Worm (Caenorhabditis elegans) whole organism, L1 larva: ENCODE data around the gene srlf-21.

Source experiments
- C16A3.4 ChIP-seq: fragments of 150-350 bp; optimal IDR thresholded peaks from 2 replicates; lab custom pipeline; 2014; ENCODE audit warnings: missing biosample characterization, missing genetic modification characterization
- C34B4.2 ChIP-seq: sonication (generic microtip); optimal IDR thresholded peaks from 2 replicates; lab custom pipeline; 2017; ENCODE audit warnings: mild to moderate bottlenecking, missing genetic modification characterization, missing compliant biosample characterization
- F16B12.6 ChIP-seq: fragments of 150-350 bp; optimal IDR thresholded peaks from 2 replicates; lab custom pipeline; 2014; ENCODE audit warnings: missing biosample characterization, missing genetic modification characterization
- Y116A8C.19 ChIP-seq: sonication (generic microtip); optimal IDR thresholded peaks from 2 replicates; lab custom pipeline; 2016; ENCODE audit warnings: missing compliant biosample characterization, missing genetic modification characterization, borderline replicate concordance
- ama-1 ChIP-seq: fragments of 150-350 bp; optimal IDR thresholded peaks from 2 replicates; lab custom pipeline; 2014
- blmp-1 ChIP-seq: fragments of 150-350 bp; optimal IDR thresholded peaks from 2 replicates; lab custom pipeline; 2014; ENCODE audit warnings: missing biosample characterization, missing genetic modification characterization
- ceh-63 ChIP-seq: fragments of 200-800 bp; sonication (Bioruptor generic); optimal IDR thresholded peaks from 2 replicates; lab custom pipeline; 2018; ENCODE audit warnings: mild to moderate bottlenecking, missing genetic modification characterization, missing compliant biosample characterization
- ceh-8 ChIP-seq: fragments of 200-800 bp; sonication (Bioruptor generic); optimal IDR thresholded peaks from 2 replicates; lab custom pipeline; 2018; ENCODE audit warnings: mild to moderate bottlenecking, missing genetic modification characterization, moderate library complexity, missing compliant biosample characterization
- dpl-1 ChIP-seq, 3 experiments: fragments of 150-350 bp in 2 of 3; sonication (generic microtip) in 1 of 3; optimal IDR thresholded peaks; 2 replicates each; lab custom pipeline; 2014 to 2017; ENCODE audit warnings: missing biosample characterization in 3 of 3, missing genetic modification characterization in 3 of 3, missing genetic modification reagents in 3 of 3
- efl-1 ChIP-seq, 4 experiments: fragments of 150-350 bp; optimal IDR thresholded peaks in 3 of 4; peaks in 1 of 4; 1 replicate in 1 of 4; 2 replicates in 3 of 4; lab custom pipeline; 2014; ENCODE audit warnings: missing biosample characterization in 2 of 4, missing genetic modification characterization in 2 of 4, missing genetic modification reagents in 2 of 4
- elt-2 ChIP-seq: sonication (generic microtip); optimal IDR thresholded peaks from 2 replicates; lab custom pipeline; 2016; ENCODE audit warnings: missing genetic modification characterization, mild to moderate bottlenecking, inconsistent platforms, missing compliant biosample characterization, missing genetic modification reagents
- elt-3 ChIP-seq, 6 experiments: fragments of 150-350 bp in 1 of 6; sonication (generic microtip); optimal IDR thresholded peaks; 2 replicates each; lab custom pipeline; 2017 to 2018; ENCODE audit warnings: missing biosample characterization in 6 of 6, missing genetic modification characterization in 6 of 6, inconsistent platforms in 1 of 6
- ets-5 ChIP-seq: fragments of 200-800 bp; sonication (Bioruptor generic); IDR thresholded peaks from 2 replicates; pipeline ENCODE4 v1.3.6; 2022; ENCODE audit warnings: missing genetic modification characterization, missing compliant biosample characterization
- fkh-10 ChIP-seq: sonication (generic microtip); optimal IDR thresholded peaks from 2 replicates; lab custom pipeline; 2017; ENCODE audit warnings: missing biosample characterization, missing genetic modification reagents, missing genetic modification characterization
- fkh-8 ChIP-seq: sonication (generic microtip); optimal IDR thresholded peaks from 2 replicates; lab custom pipeline; 2016; ENCODE audit warnings: mild to moderate bottlenecking, missing genetic modification characterization, missing compliant biosample characterization
- fos-1 ChIP-seq: fragments of 150-350 bp; optimal IDR thresholded peaks from 2 replicates; lab custom pipeline; 2014; ENCODE audit warnings: missing biosample characterization, missing genetic modification characterization
- hpl-2 ChIP-seq: fragments of 150-350 bp; optimal IDR thresholded peaks from 2 replicates; lab custom pipeline; 2014; ENCODE audit warnings: missing biosample characterization, missing genetic modification reagents, missing genetic modification characterization
- irx-1 ChIP-seq: sonication (generic microtip); optimal IDR thresholded peaks from 2 replicates; lab custom pipeline; 2016; ENCODE audit warnings: missing genetic modification characterization, missing compliant biosample characterization
- isw-1 ChIP-seq: fragments of 200-800 bp; sonication (Bioruptor generic); IDR thresholded peaks from 2 replicates; pipeline ENCODE4 v1.3.6; 2022; ENCODE audit warnings: missing genetic modification characterization, missing compliant biosample characterization
- lin-13 ChIP-seq: fragments of 150-350 bp; optimal IDR thresholded peaks from 2 replicates; lab custom pipeline; 2014; ENCODE audit warnings: missing biosample characterization, missing genetic modification reagents, missing genetic modification characterization
- lin-15B ChIP-seq: fragments of 150-350 bp; sonication (generic microtip); optimal IDR thresholded peaks from 3 replicates; lab custom pipeline; 2014; ENCODE audit warnings: missing biosample characterization, missing genetic modification characterization
- mdl-1 ChIP-seq, 2 experiments: fragments of 150-350 bp; optimal IDR thresholded peaks; 2 replicates each; lab custom pipeline; 2014 to 2017; ENCODE audit warnings: missing biosample characterization in 2 of 2, missing genetic modification characterization in 2 of 2, inconsistent platforms in 1 of 2
- nhr-11 ChIP-seq: fragments of 150-350 bp; optimal IDR thresholded peaks from 2 replicates; lab custom pipeline; 2014; ENCODE audit warnings: missing biosample characterization, missing genetic modification characterization
- nhr-12 ChIP-seq: sonication (generic microtip); optimal IDR thresholded peaks from 2 replicates; lab custom pipeline; 2017; ENCODE audit warnings: missing biosample characterization, missing genetic modification characterization
- nhr-19 ChIP-seq: fragments of 200-800 bp; sonication (Bioruptor generic); conservative IDR thresholded peaks from 2 replicates; pipeline ENCODE4 v1.3.6; 2022; ENCODE audit warnings: missing genetic modification characterization, missing compliant biosample characterization
- nhr-237 ChIP-seq: fragments of 150-350 bp; optimal IDR thresholded peaks from 2 replicates; lab custom pipeline; 2014; ENCODE audit warnings: missing biosample characterization, missing genetic modification characterization
- nhr-28 ChIP-seq: fragments of 150-350 bp; optimal IDR thresholded peaks from 2 replicates; lab custom pipeline; 2014; ENCODE audit warnings: missing biosample characterization, missing genetic modification characterization
- nhr-71 ChIP-seq: sonication (generic microtip); optimal IDR thresholded peaks from 2 replicates; lab custom pipeline; 2016; ENCODE audit warnings: mild to moderate bottlenecking, missing genetic modification characterization, moderate library complexity, missing compliant biosample characterization
- nhr-76 ChIP-seq: sonication (generic microtip); optimal IDR thresholded peaks from 2 replicates; lab custom pipeline; 2017; ENCODE audit warnings: missing biosample characterization, missing genetic modification characterization
- nhr-84 ChIP-seq: sonication (generic microtip); optimal IDR thresholded peaks from 2 replicates; lab custom pipeline; 2017; ENCODE audit warnings: missing biosample characterization, missing genetic modification characterization
- nhr-90 ChIP-seq: sonication (generic microtip); optimal IDR thresholded peaks from 2 replicates; lab custom pipeline; 2016; ENCODE audit warnings: mild to moderate bottlenecking, missing genetic modification characterization, missing compliant biosample characterization; ENCODE audit not compliant: poor library complexity
- pqm-1 ChIP-seq: sonication (generic microtip); optimal IDR thresholded peaks from 3 replicates; lab custom pipeline; 2017; ENCODE audit warnings: missing biosample characterization, missing genetic modification characterization
- rnt-1 ChIP-seq: sonication (generic microtip); optimal IDR thresholded peaks from 2 replicates; lab custom pipeline; 2016; ENCODE audit warnings: mild to moderate bottlenecking, missing genetic modification characterization, moderate library complexity, missing compliant biosample characterization
- snu-23 ChIP-seq: sonication (generic microtip); optimal IDR thresholded peaks from 2 replicates; lab custom pipeline; 2016; ENCODE audit warnings: missing genetic modification characterization, missing compliant biosample characterization
- swsn-7 ChIP-seq: sonication (generic microtip); optimal IDR thresholded peaks from 2 replicates; lab custom pipeline; 2016; ENCODE audit warnings: missing genetic modification characterization, missing compliant biosample characterization
- tlp-1 ChIP-seq: fragments of 150-350 bp; optimal IDR thresholded peaks from 2 replicates; lab custom pipeline; 2014; ENCODE audit warnings: missing biosample characterization, missing genetic modification characterization
- unc-130 ChIP-seq: fragments of 150-350 bp; optimal IDR thresholded peaks from 2 replicates; lab custom pipeline; 2017; ENCODE audit warnings: missing biosample characterization, missing genetic modification characterization, inconsistent platforms
- unc-30 ChIP-seq: sonication (generic microtip); optimal IDR thresholded peaks from 2 replicates; lab custom pipeline; 2017; ENCODE audit warnings: missing biosample characterization, missing genetic modification characterization
- unc-86 ChIP-seq: sonication (generic microtip); optimal IDR thresholded peaks from 2 replicates; lab custom pipeline; 2016; ENCODE audit warnings: missing genetic modification characterization, missing compliant biosample characterization
- xbp-1 ChIP-seq: sonication (generic microtip); optimal IDR thresholded peaks from 2 replicates; lab custom pipeline; 2016; ENCODE audit warnings: missing genetic modification characterization, missing compliant biosample characterization
- zip-4 ChIP-seq: fragments of 200-800 bp; sonication (Bioruptor generic); optimal IDR thresholded peaks from 2 replicates; lab custom pipeline; 2018; ENCODE audit warnings: mild to moderate bottlenecking, missing genetic modification characterization, moderate library complexity, missing compliant biosample characterization

The srlf-21 gene

DNA sequence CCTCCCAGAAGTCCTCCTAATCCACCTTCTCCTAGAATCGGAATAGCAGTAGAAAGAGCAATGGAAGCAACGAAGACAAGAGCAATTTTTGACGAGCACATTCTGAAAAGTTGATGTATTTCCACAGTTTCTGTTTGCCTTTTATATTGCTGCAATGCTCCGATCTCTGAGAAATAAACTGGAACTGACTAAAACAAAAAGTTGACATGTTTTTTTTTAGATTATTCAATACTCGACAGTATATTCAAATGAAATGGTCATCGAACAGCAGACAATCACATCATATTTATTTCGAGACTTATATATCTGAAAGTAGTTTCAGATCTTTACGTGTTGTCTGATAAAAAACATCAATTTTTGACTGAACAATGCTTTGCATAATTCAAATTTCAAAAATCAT lies at the start of gene srlf-21:
srlf-21 (minus strand) TSS at position 101 of the 400 bp plus-strand sequence.
- TF ChIP-seq nhr-76 (no peak), lin-15B (tag; lab: Kevin White, UChicago) (no peak), isw-1 (GFP tag; lab: Robert Waterston, UW) (no peak), nhr-11 (tag; lab: Kevin White, UChicago) (no peak), swsn-7 (tag; lab: Kevin White, UChicago) (no peak), unc-86 (tag; lab: Kevin White, UChicago) (no peak), rnt-1 (no peak), lin-13 (GFP tag; lab: Kevin White, UChicago) (no peak)

DNA sequence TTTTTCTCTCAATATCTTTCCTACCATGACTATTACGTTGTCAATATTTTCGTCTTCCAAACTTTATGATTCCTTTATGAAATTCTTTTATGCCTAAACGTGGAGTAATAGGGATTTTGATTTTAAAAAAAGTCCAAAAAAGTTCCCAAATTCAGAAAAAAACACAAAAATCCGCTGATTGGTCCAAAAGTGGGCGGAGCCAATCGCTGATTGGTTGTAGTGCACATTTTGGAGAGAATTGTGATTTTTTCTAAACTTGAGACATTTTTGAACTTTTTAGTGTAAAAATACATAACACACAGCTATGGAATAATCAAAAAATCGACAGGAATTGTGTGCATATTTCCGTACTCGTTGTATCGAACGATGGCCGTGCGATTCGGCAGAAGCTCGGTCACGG lies 49.0 kb upstream of the srlf-21 start:
- TF ChIP-seq rnt-1 (no peak), nhr-28 (tag; lab: Kevin White, UChicago) (no peak), unc-30 (tag; lab: Kevin White, UChicago) (no peak), zip-4 (no peak), nhr-19 (no peak)
- TF ChIP-seq, all 84 proteins: peak for 0

- no peak for TF ChIP-seq unc-30 (tag; lab: Kevin White, UChicago)
- no peak for TF ChIP-seq nhr-71 (tag; lab: Kevin White, UChicago)
- no peak for TF ChIP-seq unc-130 (tag; lab: Kevin White, UChicago)
- no peak for TF ChIP-seq pqm-1 (tag; lab: Kevin White, UChicago)
- TF ChIP-seq fkh-10 (GFP tag; lab: Kevin White, UChicago) = no peak
- TF ChIP-seq swsn-7 (tag; lab: Kevin White, UChicago) = no peak
- TF ChIP-seq lin-13 (GFP tag; lab: Kevin White, UChicago) = no peak
- TF ChIP-seq lin-15B (tag; lab: Kevin White, UChicago) = no peak
- no peak for TF ChIP-seq fos-1 (tag; lab: Kevin White, UChicago)
- no peak for TF ChIP-seq nhr-84 (tag; lab: Kevin White, UChicago)
- TF ChIP-seq mdl-1 (tag; optimal IDR thresholded peaks at IDR 0.05; lab: Kevin White, UChicago) = no peak
- no peak for TF ChIP-seq ceh-8 (GFP tag; lab: Kevin White, UChicago)
- TF ChIP-seq xbp-1 = no peak
- TF ChIP-seq efl-1 (optimal IDR thresholded peaks at IDR 0.05; lab: Kevin White, UChicago) = no peak
- no peak for TF ChIP-seq efl-1 (GFP tag; optimal IDR thresholded peaks at IDR 0.05 in 1 of 2; lab: Kevin White, UChicago)
Measured at ce11 chrV:917488-917887, 27.2 kb upstream of the srlf-21 start, which contains the start of gene H24K24.2. H24K24.2 (plus strand) TSS chrV:917788.

ce11 chrV:915716-916115 lies 25.4 kb upstream of the srlf-21 start:
- TF ChIP-seq hpl-2 (no peak), pqm-1 (tag; lab: Kevin White, UChicago) (no peak), irx-1 (tag; lab: Kevin White, UChicago) (no peak), dpl-1 (GFP tag; optimal IDR thresholded peaks at IDR 0.05; lab: Kevin White, UChicago) (no peak), nhr-90 (tag; lab: Kevin White, UChicago) (no peak), ceh-63 (GFP tag; lab: Kevin White, UChicago) (no peak)

DNA sequence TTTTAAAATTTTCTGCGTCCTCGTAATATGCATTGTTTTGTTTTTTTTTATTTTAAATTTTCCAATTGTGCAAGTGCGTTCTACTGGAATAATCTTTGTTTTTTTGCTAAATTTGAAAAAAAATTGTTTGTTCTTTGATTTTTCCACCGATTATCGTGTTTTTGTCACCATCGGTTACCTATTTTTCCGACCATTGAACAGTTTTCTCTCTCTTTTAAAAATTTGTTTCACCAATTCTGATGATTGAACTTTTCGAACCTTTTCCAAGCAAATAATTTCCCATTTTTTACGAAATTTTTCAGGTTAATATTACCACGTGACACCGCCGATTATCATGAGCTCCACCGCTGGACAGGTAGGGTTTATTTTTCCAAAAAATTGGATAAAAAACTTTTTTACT lies 21.2 kb upstream of the srlf-21 start, which contains the start of gene adh-5:
adh-5 (plus strand) TSS at position 301 of the 400 bp plus-strand sequence.
- no peak for TF ChIP-seq fkh-8 (tag; lab: Kevin White, UChicago)
- TF ChIP-seq efl-1 (optimal IDR thresholded peaks at IDR 0.05; lab: Kevin White, UChicago) = no peak
- TF ChIP-seq efl-1 (GFP tag; optimal IDR thresholded peaks at IDR 0.05 in 1 of 2; lab: Kevin White, UChicago) = peak in 1 of 2 experiments; percentile 11

- no peak for TF ChIP-seq F16B12.6 (tag; lab: Kevin White, UChicago)
- no peak for TF ChIP-seq ets-5
- TF ChIP-seq nhr-237 (tag; lab: Kevin White, UChicago) = no peak
- TF ChIP-seq snu-23 = peak; percentile 27
- TF ChIP-seq dpl-1 (GFP tag; optimal IDR thresholded peaks at IDR 0.05; lab: Kevin White, UChicago) = peak in 1 of 3 experiments; percentile 29
- peak; percentile 32 for TF ChIP-seq nhr-90 (tag; lab: Kevin White, UChicago)
- peak; percentile 3 for TF ChIP-seq blmp-1 (tag; lab: Kevin White, UChicago)
- TF ChIP-seq efl-1 (optimal IDR thresholded peaks at IDR 0.05; lab: Kevin White, UChicago) = peak in 1 of 2 experiments; percentile 2
- peak in 1 of 2 experiments; percentile 89 for TF ChIP-seq efl-1 (GFP tag; optimal IDR thresholded peaks at IDR 0.05 in 1 of 2; lab: Kevin White, UChicago)
- no peak for TF ChIP-seq nhr-11 (tag; lab: Kevin White, UChicago)
- TF ChIP-seq pqm-1 (tag; lab: Kevin White, UChicago) = peak; percentile 53
- no peak for TF ChIP-seq Y116A8C.19 (tag; lab: Kevin White, UChicago)
- no peak for TF ChIP-seq C34B4.2 (tag; lab: Kevin White, UChicago)
- peak; percentile 76 for TF ChIP-seq elt-2 (tag; lab: Kevin White, UChicago)
- TF ChIP-seq tlp-1 (tag; lab: Kevin White, UChicago) = no peak
- TF ChIP-seq unc-130 (tag; lab: Kevin White, UChicago) = no peak
- peak in 5 of 6 experiments; percentile 34 to 84 (median 58) for TF ChIP-seq elt-3 (tag; optimal IDR thresholded peaks at IDR 0.05; lab: Kevin White, UChicago)
- TF ChIP-seq ama-1 (lab: Kevin White, UChicago) = no peak
- TF ChIP-seq C16A3.4 (tag; lab: Kevin White, UChicago) = peak; percentile 1
- TF ChIP-seq zip-4 = no peak
- TF ChIP-seq nhr-12 (tag; lab: Kevin White, UChicago) = no peak
Measured at ce11 chrV:910588-910987, 20.3 kb upstream of the srlf-21 start.
